Fruit fly (Drosophila melanogaster): Measurements from ENCODE around the gene Cpr65Ax2.

- TF ChIP-seq CG8478 (optimal IDR thresholded peaks at IDR 0.05) (no peak), CTCF (optimal IDR thresholded peaks at IDR 0.05) (no peak)
Measured at dm6 chr3L:6144769-6145220, 5.9 kb downstream of the Cpr65Ax2 start, which contains the start of gene Lcp65Ac.

All from S2 (cell line).